Worm (Caenorhabditis elegans) whole organism, early embryonic: ENCODE measurements around the gene denn-4.

Experiments
- B0310.2 ChIP-seq: sonication (generic microtip); optimal IDR thresholded peaks from 2 replicates; lab custom pipeline; 2016; ENCODE audit warnings: mild to moderate bottlenecking, missing genetic modification characterization, missing compliant biosample characterization
- F13C5.2 ChIP-seq: sonication (generic microtip); optimal IDR thresholded peaks from 2 replicates; lab custom pipeline; 2017; ENCODE audit warnings: mild to moderate bottlenecking, missing genetic modification characterization, inconsistent platforms, missing compliant biosample characterization
- aly-1 ChIP-seq: sonication (generic microtip); optimal IDR thresholded peaks from 2 replicates; lab custom pipeline; 2016; ENCODE audit warnings: missing genetic modification characterization, missing compliant biosample characterization
- ama-1 ChIP-seq: fragments of 150-350 bp; optimal IDR thresholded peaks from 2 replicates; lab custom pipeline; 2014
- ceh-13 ChIP-seq: fragments of 200-800 bp; sonication (Bioruptor generic); optimal IDR thresholded peaks from 2 replicates; lab custom pipeline; 2018; ENCODE audit warnings: mild to moderate bottlenecking, missing genetic modification characterization, missing compliant biosample characterization
- ceh-36 ChIP-seq: sonication (generic microtip); optimal IDR thresholded peaks from 2 replicates; lab custom pipeline; 2016; ENCODE audit warnings: missing genetic modification characterization, inconsistent platforms, missing compliant biosample characterization
- ets-7 ChIP-seq: sonication (generic microtip); optimal IDR thresholded peaks from 2 replicates; lab custom pipeline; 2016; ENCODE audit warnings: missing genotype, missing genetic modification characterization, missing compliant biosample characterization
- flt-1 ChIP-seq: fragments of 200-800 bp; sonication (Bioruptor generic); IDR thresholded peaks from 2 replicates; pipeline ENCODE4 v1.3.6; 2022; ENCODE audit warnings: missing genetic modification characterization, missing compliant biosample characterization
- hmbx-1 ChIP-seq: sonication (generic microtip); optimal IDR thresholded peaks from 2 replicates; lab custom pipeline; 2016; ENCODE audit warnings: mild to moderate bottlenecking, missing genetic modification characterization, missing compliant biosample characterization
- hmg-4 ChIP-seq: fragments of 200-800 bp; sonication (Bioruptor generic); optimal IDR thresholded peaks from 2 replicates; lab custom pipeline; 2018; ENCODE audit warnings: mild to moderate bottlenecking, missing genetic modification characterization, missing compliant biosample characterization
- hnd-1 ChIP-seq: sonication (generic microtip); optimal IDR thresholded peaks from 2 replicates; lab custom pipeline; 2016; ENCODE audit warnings: missing genetic modification characterization, missing compliant biosample characterization
- pes-1 ChIP-seq: fragments of 200-800 bp; sonication (Bioruptor generic); IDR thresholded peaks from 2 replicates; pipeline ENCODE4 v1.3.6; 2022; ENCODE audit warnings: missing genetic modification reagents, missing genetic modification characterization, missing compliant biosample characterization
- scrt-1 ChIP-seq: fragments of 200-800 bp; sonication (Bioruptor generic); IDR thresholded peaks from 2 replicates; pipeline ENCODE4 v1.3.6; 2022; ENCODE audit warnings: missing genetic modification characterization, missing compliant biosample characterization
- sea-1 ChIP-seq: fragments of 200-800 bp; sonication (Bioruptor generic); conservative IDR thresholded peaks from 2 replicates; pipeline ENCODE4 v1.3.6; 2022; ENCODE audit warnings: missing genetic modification characterization, missing compliant biosample characterization
- tbx-11 ChIP-seq: fragments of 200-800 bp; sonication (Bioruptor generic); IDR thresholded peaks from 2 replicates; pipeline ENCODE4 v1.3.6; 2022; ENCODE audit warnings: missing genetic modification characterization, missing compliant biosample characterization
- tbx-37 ChIP-seq: fragments of 200-800 bp; sonication (Bioruptor generic); conservative IDR thresholded peaks from 2 replicates; pipeline ENCODE4 v1.3.6; 2022; ENCODE audit warnings: missing genetic modification reagents, missing genetic modification characterization, missing compliant biosample characterization
- tra-4 ChIP-seq: sonication (generic microtip); optimal IDR thresholded peaks from 2 replicates; lab custom pipeline; 2017; ENCODE audit warnings: missing genetic modification characterization, missing compliant biosample characterization

Gene denn-4

DNA sequence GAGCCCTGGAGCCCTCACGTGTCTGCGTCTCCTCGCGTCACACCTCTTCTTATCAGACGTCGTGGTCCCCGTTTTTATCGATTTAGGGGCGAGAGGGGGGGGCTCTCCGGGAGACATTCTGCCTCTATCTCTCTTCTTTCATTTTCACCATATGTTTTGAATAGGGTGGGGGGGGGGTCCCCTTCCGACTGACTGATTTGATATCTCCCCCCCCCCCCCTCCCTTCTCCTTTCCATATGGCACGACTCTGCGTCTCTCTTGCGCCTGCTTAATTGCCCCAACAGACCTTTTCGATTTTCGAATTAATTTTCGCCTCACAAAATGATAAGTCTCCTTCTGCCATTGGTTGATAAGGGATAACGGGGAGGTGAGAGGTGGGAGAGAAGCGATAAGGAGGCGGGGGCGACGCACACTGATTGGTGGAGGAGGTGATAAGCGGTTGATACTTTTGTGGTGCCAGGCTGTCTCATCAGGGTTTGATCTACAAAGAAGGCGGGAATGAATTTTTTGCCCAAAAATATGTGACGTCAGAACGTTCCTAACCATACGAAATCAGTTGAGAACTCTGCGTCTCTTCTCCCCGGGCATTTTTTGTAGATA is 19.6 kb upstream of the denn-4 start:
- TF ChIP-seq tbx-11 (GFP tag; lab: Robert Waterston, UW) (0 out of 2 replicates have a peak, but pooled peaks have one; percentile 19), hnd-1 (tag; lab: Kevin White, UChicago) (no peak)

- no peak for TF ChIP-seq aly-1 (tag; lab: Kevin White, UChicago)
- TF ChIP-seq flt-1 (GFP tag; lab: Robert Waterston, UW), result no peak
- TF ChIP-seq ceh-13 (GFP tag; lab: Kevin White, UChicago), result no peak
Observed at ce11 chrIV:1905250-1905649, 18.6 kb upstream of the denn-4 start.

ce11 chrIV:1906697-1907096 is 17.1 kb upstream of the denn-4 start:
- TF ChIP-seq sea-1 (GFP tag; lab: Robert Waterston, UW) (0 out of 2 replicates have a peak, but pooled peaks have one; percentile 30), ama-1 (lab: Kevin White, UChicago) (no peak)

ce11 chrIV:1908467-1908866 is 15.3 kb upstream of the denn-4 start:
- TF ChIP-seq flt-1 (GFP tag; lab: Robert Waterston, UW) (peak; percentile 7; the same call in 1 of the 2 replicates), ceh-13 (GFP tag; lab: Kevin White, UChicago) (no peak), hmbx-1 (tag; lab: Kevin White, UChicago) (no peak), ama-1 (lab: Kevin White, UChicago) (no peak), ceh-36 (tag; lab: Kevin White, UChicago) (no peak), sea-1 (GFP tag; lab: Robert Waterston, UW) (no peak), B0310.2 (tag; lab: Kevin White, UChicago) (no peak), tbx-37 (no peak), hmg-4 (GFP tag; lab: Kevin White, UChicago) (peak; percentile 33), pes-1 (GFP tag; lab: Robert Waterston, UW) (no peak), F13C5.2 (no peak), ets-7 (tag; lab: Kevin White, UChicago) (no peak), tbx-11 (GFP tag; lab: Robert Waterston, UW) (no peak), tra-4 (tag; lab: Kevin White, UChicago) (no peak), hnd-1 (tag; lab: Kevin White, UChicago) (no peak), aly-1 (tag; lab: Kevin White, UChicago) (no peak), scrt-1 (GFP tag; lab: Robert Waterston, UW) (0 out of 2 replicates have a peak, but pooled peaks have one; percentile 50)

DNA sequence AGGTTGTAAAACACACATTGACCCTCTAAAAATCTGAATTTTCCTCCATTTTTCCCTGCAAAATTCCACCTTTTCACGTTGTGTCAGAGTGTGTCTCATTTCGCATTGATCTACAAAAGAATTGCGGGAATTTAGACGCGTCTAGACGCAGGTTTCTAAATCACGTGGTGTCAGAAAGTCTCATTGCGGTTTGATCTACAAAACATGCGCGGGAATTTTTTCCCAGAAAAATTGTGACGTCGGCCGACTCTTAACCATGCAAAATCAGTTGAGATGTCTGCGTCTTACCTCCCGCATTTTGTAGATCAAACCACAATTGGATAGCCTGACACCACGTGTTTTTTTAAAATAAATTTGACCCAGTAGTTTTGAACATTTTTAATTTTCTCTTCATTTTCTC is 14.9 kb upstream of the denn-4 start:
- TF ChIP-seq B0310.2 (tag; lab: Kevin White, UChicago) (no peak), aly-1 (tag; lab: Kevin White, UChicago) (no peak), tbx-11 (GFP tag; lab: Robert Waterston, UW) (no peak), pes-1 (GFP tag; lab: Robert Waterston, UW) (no peak), hmg-4 (GFP tag; lab: Kevin White, UChicago) (no peak), ceh-13 (GFP tag; lab: Kevin White, UChicago) (no peak)

DNA sequence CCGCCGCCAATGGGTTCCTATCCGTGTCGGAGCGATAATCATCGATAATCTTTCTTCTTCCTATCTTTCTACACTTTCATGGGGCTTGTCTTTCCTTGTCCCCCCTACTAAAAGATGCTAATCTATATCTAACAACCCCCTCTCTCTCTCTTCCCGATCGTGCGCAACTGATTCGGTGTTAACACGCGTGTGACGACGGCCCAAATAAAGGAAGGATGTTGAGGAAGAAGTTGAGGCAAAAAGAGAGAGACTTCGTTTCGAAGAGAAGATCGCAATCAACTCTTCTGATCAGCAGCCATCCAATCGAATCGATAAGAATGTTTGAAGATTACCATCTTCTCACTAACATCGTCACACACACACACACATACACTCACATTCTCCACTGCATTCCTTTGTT is 12.5 kb upstream of the denn-4 start:
- TF ChIP-seq ama-1 (lab: Kevin White, UChicago) (no peak), hmg-4 (GFP tag; lab: Kevin White, UChicago) (no peak), tbx-37 (no peak), scrt-1 (GFP tag; lab: Robert Waterston, UW) (no peak), F13C5.2 (no peak)

DNA sequence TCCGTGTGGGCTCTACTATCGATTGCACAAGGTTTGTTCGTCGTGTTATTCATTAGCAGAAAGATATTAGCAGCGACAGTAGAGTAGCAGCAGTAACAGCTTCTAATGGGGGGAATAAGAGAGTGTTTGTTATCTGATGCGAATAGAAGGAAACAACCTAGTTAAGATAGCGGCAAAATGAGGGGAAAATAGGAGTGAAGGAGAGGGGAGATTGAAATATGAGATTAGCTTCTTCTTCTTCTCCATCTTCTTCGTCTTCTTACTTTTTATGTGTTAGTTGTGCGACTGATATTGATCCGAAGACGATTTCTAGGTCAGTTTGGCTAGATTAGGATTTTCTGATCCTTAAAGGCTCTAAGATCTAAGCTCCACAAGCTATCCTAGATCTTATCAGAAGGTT is 8.9 kb upstream of the denn-4 start:
- TF ChIP-seq ama-1 (lab: Kevin White, UChicago), result no peak
- no peak for TF ChIP-seq B0310.2 (tag; lab: Kevin White, UChicago)
- TF ChIP-seq flt-1 (GFP tag; lab: Robert Waterston, UW), result no peak
- TF ChIP-seq hnd-1 (tag; lab: Kevin White, UChicago), result no peak
- TF ChIP-seq tra-4 (tag; lab: Kevin White, UChicago), result no peak
- no peak for TF ChIP-seq scrt-1 (GFP tag; lab: Robert Waterston, UW)
- no peak for TF ChIP-seq hmbx-1 (tag; lab: Kevin White, UChicago)
- TF ChIP-seq tbx-11 (GFP tag; lab: Robert Waterston, UW), result no peak
- TF ChIP-seq F13C5.2, result no peak
- TF ChIP-seq ets-7 (tag; lab: Kevin White, UChicago), result no peak
- TF ChIP-seq ceh-36 (tag; lab: Kevin White, UChicago), result no peak
- TF ChIP-seq aly-1 (tag; lab: Kevin White, UChicago), result no peak
- TF ChIP-seq ceh-13 (GFP tag; lab: Kevin White, UChicago), result no peak
- no peak for TF ChIP-seq hmg-4 (GFP tag; lab: Kevin White, UChicago)
- no peak for TF ChIP-seq pes-1 (GFP tag; lab: Robert Waterston, UW)
- no peak for TF ChIP-seq sea-1 (GFP tag; lab: Robert Waterston, UW)
- no peak for TF ChIP-seq tbx-37

DNA sequence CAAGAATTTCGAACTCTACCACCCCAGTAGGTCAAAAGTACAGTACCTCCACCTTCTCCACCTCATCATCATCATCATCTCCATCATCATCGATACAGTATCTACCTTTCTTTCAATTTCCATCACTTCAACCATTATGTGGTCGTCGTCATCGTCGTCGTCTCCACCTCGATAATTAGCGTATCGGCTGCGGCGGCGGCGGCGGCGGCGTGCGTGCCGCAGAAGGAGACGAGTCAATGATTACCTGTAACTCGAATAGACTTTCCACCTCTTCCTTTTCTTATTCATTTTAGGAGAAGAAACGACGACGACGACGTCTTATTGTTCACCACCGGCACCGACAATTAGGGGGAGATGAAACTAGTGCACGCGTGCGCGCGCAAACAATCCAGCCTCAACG is 8.3 kb upstream of the denn-4 start:
- 0 out of 2 replicates have a peak, but pooled peaks have one; percentile 10 for TF ChIP-seq tbx-37
- no peak for TF ChIP-seq aly-1 (tag; lab: Kevin White, UChicago)
- TF ChIP-seq tra-4 (tag; lab: Kevin White, UChicago), result no peak
- no peak for TF ChIP-seq ama-1 (lab: Kevin White, UChicago)
- TF ChIP-seq tbx-11 (GFP tag; lab: Robert Waterston, UW), result 0 out of 2 replicates have a peak, but pooled peaks have one; percentile 53
- no peak for TF ChIP-seq ets-7 (tag; lab: Kevin White, UChicago)
- no peak for TF ChIP-seq ceh-36 (tag; lab: Kevin White, UChicago)
- TF ChIP-seq sea-1 (GFP tag; lab: Robert Waterston, UW), result no peak
